Worm (Caenorhabditis elegans) whole organism, early embryonic: ENCODE results near the gene C07A12.18.

Experiments used
- B0310.2 ChIP-seq: sonication (generic microtip); optimal IDR thresholded peaks from 2 replicates; lab custom pipeline; 2016; ENCODE audit warnings: mild to moderate bottlenecking, missing genetic modification characterization, missing compliant biosample characterization
- F13C5.2 ChIP-seq: sonication (generic microtip); optimal IDR thresholded peaks from 2 replicates; lab custom pipeline; 2017; ENCODE audit warnings: mild to moderate bottlenecking, missing genetic modification characterization, inconsistent platforms, missing compliant biosample characterization
- aly-1 ChIP-seq: sonication (generic microtip); optimal IDR thresholded peaks from 2 replicates; lab custom pipeline; 2016; ENCODE audit warnings: missing genetic modification characterization, missing compliant biosample characterization
- ama-1 ChIP-seq: fragments of 150-350 bp; optimal IDR thresholded peaks from 2 replicates; lab custom pipeline; 2014
- ceh-13 ChIP-seq: fragments of 200-800 bp; sonication (Bioruptor generic); optimal IDR thresholded peaks from 2 replicates; lab custom pipeline; 2018; ENCODE audit warnings: mild to moderate bottlenecking, missing genetic modification characterization, missing compliant biosample characterization
- ceh-36 ChIP-seq: sonication (generic microtip); optimal IDR thresholded peaks from 2 replicates; lab custom pipeline; 2016; ENCODE audit warnings: missing genetic modification characterization, inconsistent platforms, missing compliant biosample characterization
- ets-7 ChIP-seq: sonication (generic microtip); optimal IDR thresholded peaks from 2 replicates; lab custom pipeline; 2016; ENCODE audit warnings: missing genotype, missing genetic modification characterization, missing compliant biosample characterization
- flt-1 ChIP-seq: fragments of 200-800 bp; sonication (Bioruptor generic); IDR thresholded peaks from 2 replicates; pipeline ENCODE4 v1.3.6; 2022; ENCODE audit warnings: missing genetic modification characterization, missing compliant biosample characterization
- hmbx-1 ChIP-seq: sonication (generic microtip); optimal IDR thresholded peaks from 2 replicates; lab custom pipeline; 2016; ENCODE audit warnings: mild to moderate bottlenecking, missing genetic modification characterization, missing compliant biosample characterization
- hmg-4 ChIP-seq: fragments of 200-800 bp; sonication (Bioruptor generic); optimal IDR thresholded peaks from 2 replicates; lab custom pipeline; 2018; ENCODE audit warnings: mild to moderate bottlenecking, missing genetic modification characterization, missing compliant biosample characterization
- hnd-1 ChIP-seq: sonication (generic microtip); optimal IDR thresholded peaks from 2 replicates; lab custom pipeline; 2016; ENCODE audit warnings: missing genetic modification characterization, missing compliant biosample characterization
- pes-1 ChIP-seq: fragments of 200-800 bp; sonication (Bioruptor generic); IDR thresholded peaks from 2 replicates; pipeline ENCODE4 v1.3.6; 2022; ENCODE audit warnings: missing genetic modification reagents, missing genetic modification characterization, missing compliant biosample characterization
- scrt-1 ChIP-seq: fragments of 200-800 bp; sonication (Bioruptor generic); IDR thresholded peaks from 2 replicates; pipeline ENCODE4 v1.3.6; 2022; ENCODE audit warnings: missing genetic modification characterization, missing compliant biosample characterization
- sea-1 ChIP-seq: fragments of 200-800 bp; sonication (Bioruptor generic); conservative IDR thresholded peaks from 2 replicates; pipeline ENCODE4 v1.3.6; 2022; ENCODE audit warnings: missing genetic modification characterization, missing compliant biosample characterization
- tbx-11 ChIP-seq: fragments of 200-800 bp; sonication (Bioruptor generic); IDR thresholded peaks from 2 replicates; pipeline ENCODE4 v1.3.6; 2022; ENCODE audit warnings: missing genetic modification characterization, missing compliant biosample characterization
- tbx-37 ChIP-seq: fragments of 200-800 bp; sonication (Bioruptor generic); conservative IDR thresholded peaks from 2 replicates; pipeline ENCODE4 v1.3.6; 2022; ENCODE audit warnings: missing genetic modification reagents, missing genetic modification characterization, missing compliant biosample characterization
- tra-4 ChIP-seq: sonication (generic microtip); optimal IDR thresholded peaks from 2 replicates; lab custom pipeline; 2017; ENCODE audit warnings: missing genetic modification characterization, missing compliant biosample characterization

The C07A12.18 gene

ce11 chrX:4549853-4550596 lies at the start of gene C07A12.18:
TSS of gene C07A12.18 (minus strand) at chrX:4549903.
- TF ChIP-seq ama-1 (lab: Kevin White, UChicago) (no peak), scrt-1 (GFP tag; lab: Robert Waterston, UW) (0 out of 2 replicates have a peak, but pooled peaks have one; percentile 34), ceh-36 (tag; lab: Kevin White, UChicago) (no peak), tbx-37 (GFP tag; lab: Robert Waterston, UW) (no peak), hnd-1 (tag; lab: Kevin White, UChicago) (no peak)

DNA sequence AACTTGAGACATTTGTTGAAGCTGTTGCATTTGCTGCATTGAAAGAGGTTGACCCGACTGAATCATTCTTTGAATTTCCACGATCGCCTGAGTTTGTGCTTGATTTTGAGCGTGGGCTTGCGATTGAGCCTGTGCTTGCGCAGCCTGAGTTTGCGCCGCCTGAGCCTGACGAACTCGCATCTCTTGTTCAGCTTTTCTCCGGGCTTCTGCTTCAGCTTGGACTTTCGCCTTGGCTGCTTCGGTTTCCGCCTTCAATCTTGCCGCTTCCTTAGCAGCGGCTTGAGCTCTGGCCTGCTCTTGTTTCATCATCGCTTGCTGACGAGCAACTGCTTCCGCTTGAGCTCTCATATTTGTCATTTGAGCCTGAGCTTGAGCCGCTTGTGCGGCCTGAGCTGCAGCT lies 47.7 kb upstream of the C07A12.18 start:
- TF ChIP-seq aly-1 (tag; lab: Kevin White, UChicago) = no peak
- TF ChIP-seq tbx-11 (GFP tag; lab: Robert Waterston, UW) = no peak
- no peak for TF ChIP-seq hmbx-1 (tag; lab: Kevin White, UChicago)
- TF ChIP-seq hnd-1 (tag; lab: Kevin White, UChicago) = no peak
- TF ChIP-seq ets-7 (tag; lab: Kevin White, UChicago) = no peak
- TF ChIP-seq tra-4 (tag; lab: Kevin White, UChicago) = no peak
- no peak for TF ChIP-seq flt-1 (GFP tag; lab: Robert Waterston, UW)
- TF ChIP-seq scrt-1 (GFP tag; lab: Robert Waterston, UW) = no peak
- no peak for TF ChIP-seq pes-1 (GFP tag; lab: Robert Waterston, UW)
- TF ChIP-seq ama-1 (lab: Kevin White, UChicago) = no peak
- no peak for TF ChIP-seq ceh-13 (GFP tag; lab: Kevin White, UChicago)
- no peak for TF ChIP-seq ceh-36 (tag; lab: Kevin White, UChicago)
- no peak for TF ChIP-seq hmg-4 (GFP tag; lab: Kevin White, UChicago)
- no peak for TF ChIP-seq tbx-37 (GFP tag; lab: Robert Waterston, UW)
- TF ChIP-seq F13C5.2 (tag; lab: Kevin White, UChicago) = no peak
- TF ChIP-seq B0310.2 (tag; lab: Kevin White, UChicago) = no peak
- no peak for TF ChIP-seq sea-1 (GFP tag; lab: Robert Waterston, UW)

DNA sequence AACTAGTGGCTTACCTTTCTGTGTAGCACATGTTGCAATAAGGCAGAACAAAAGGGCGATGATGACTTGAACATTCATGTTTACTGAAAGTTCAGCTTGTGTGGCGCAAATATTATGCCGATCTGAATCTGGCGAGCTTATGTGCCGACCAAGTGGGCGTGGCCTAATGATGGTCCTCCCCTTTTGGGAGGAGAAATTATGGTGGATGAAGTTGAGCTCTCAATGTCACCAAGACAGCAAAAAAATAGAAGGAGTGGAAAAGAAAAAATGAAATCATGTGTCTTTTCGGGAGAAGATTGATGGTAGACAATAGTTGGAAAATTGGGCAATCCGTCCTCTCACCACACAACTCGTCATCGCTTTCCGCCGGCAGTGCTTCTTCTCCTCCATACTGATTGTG lies 42.5 kb upstream of the C07A12.18 start, which contains the start of gene flp-12:
Gene flp-12 (minus strand): TSS at position 101 of the 400 bp plus-strand sequence.
- TF ChIP-seq ets-7 (tag; lab: Kevin White, UChicago) = no peak
- no peak for TF ChIP-seq tra-4 (tag; lab: Kevin White, UChicago)
- TF ChIP-seq tbx-11 (GFP tag; lab: Robert Waterston, UW) = no peak
- no peak for TF ChIP-seq ceh-36 (tag; lab: Kevin White, UChicago)
- no peak for TF ChIP-seq flt-1 (GFP tag; lab: Robert Waterston, UW)
- no peak for TF ChIP-seq pes-1 (GFP tag; lab: Robert Waterston, UW)
- TF ChIP-seq B0310.2 (tag; lab: Kevin White, UChicago) = no peak
- no peak for TF ChIP-seq ama-1 (lab: Kevin White, UChicago)
- no peak for TF ChIP-seq hnd-1 (tag; lab: Kevin White, UChicago)
- no peak for TF ChIP-seq aly-1 (tag; lab: Kevin White, UChicago)
- no peak for TF ChIP-seq tbx-37 (GFP tag; lab: Robert Waterston, UW)
- TF ChIP-seq hmbx-1 (tag; lab: Kevin White, UChicago) = no peak
- no peak for TF ChIP-seq scrt-1 (GFP tag; lab: Robert Waterston, UW)

DNA sequence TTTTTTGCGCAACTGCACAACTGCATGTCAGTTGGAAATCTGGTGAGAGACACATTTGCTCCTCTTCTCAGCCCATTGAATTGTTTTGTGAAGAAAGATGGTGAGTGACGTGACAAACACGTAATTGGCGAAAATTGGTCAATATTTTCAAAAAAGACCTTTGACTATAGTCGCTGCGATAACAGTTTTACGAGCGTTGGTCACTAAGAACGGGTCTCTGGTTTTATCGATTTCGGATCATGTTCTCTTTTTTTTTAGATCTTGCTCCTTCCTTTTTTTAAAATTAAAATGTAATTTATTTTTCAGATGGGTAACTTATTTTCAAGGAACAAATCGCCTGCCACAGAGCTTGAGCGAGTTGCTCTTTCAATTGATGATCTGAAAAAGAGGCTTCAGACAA lies 38.8 kb upstream of the C07A12.18 start, which contains the start of gene lnp-1:
Gene lnp-1 (plus strand): TSS at position 301 of the 400 bp plus-strand sequence.
- TF ChIP-seq tbx-11 (GFP tag; lab: Robert Waterston, UW) (no peak), tbx-37 (GFP tag; lab: Robert Waterston, UW) (no peak), hmbx-1 (tag; lab: Kevin White, UChicago) (no peak), scrt-1 (GFP tag; lab: Robert Waterston, UW) (no peak), tra-4 (tag; lab: Kevin White, UChicago) (no peak), ets-7 (tag; lab: Kevin White, UChicago) (no peak), pes-1 (GFP tag; lab: Robert Waterston, UW) (no peak), F13C5.2 (tag; lab: Kevin White, UChicago) (no peak), flt-1 (GFP tag; lab: Robert Waterston, UW) (no peak)

ce11 chrX:4587934-4588333 lies 38.2 kb upstream of the C07A12.18 start:
- no peak for TF ChIP-seq ceh-13 (GFP tag; lab: Kevin White, UChicago)
- TF ChIP-seq tbx-37 (GFP tag; lab: Robert Waterston, UW) = no peak
- no peak for TF ChIP-seq scrt-1 (GFP tag; lab: Robert Waterston, UW)
- no peak for TF ChIP-seq hmbx-1 (tag; lab: Kevin White, UChicago)
- no peak for TF ChIP-seq pes-1 (GFP tag; lab: Robert Waterston, UW)
- no peak for TF ChIP-seq flt-1 (GFP tag; lab: Robert Waterston, UW)
- no peak for TF ChIP-seq ceh-36 (tag; lab: Kevin White, UChicago)
- TF ChIP-seq sea-1 (GFP tag; lab: Robert Waterston, UW) = no peak
- TF ChIP-seq ama-1 (lab: Kevin White, UChicago) = no peak
- TF ChIP-seq hnd-1 (tag; lab: Kevin White, UChicago) = no peak
- TF ChIP-seq aly-1 (tag; lab: Kevin White, UChicago) = no peak
- TF ChIP-seq B0310.2 (tag; lab: Kevin White, UChicago) = no peak
- no peak for TF ChIP-seq ets-7 (tag; lab: Kevin White, UChicago)
- no peak for TF ChIP-seq tbx-11 (GFP tag; lab: Robert Waterston, UW)
- no peak for TF ChIP-seq F13C5.2 (tag; lab: Kevin White, UChicago)
- TF ChIP-seq hmg-4 (GFP tag; lab: Kevin White, UChicago) = no peak
- no peak for TF ChIP-seq tra-4 (tag; lab: Kevin White, UChicago)

ce11 chrX:4586617-4587016 lies 36.9 kb upstream of the C07A12.18 start, which contains the start of gene C05E11.2:
TSS of gene C05E11.2 (plus strand) at chrX:4586917.
- no peak for TF ChIP-seq scrt-1 (GFP tag; lab: Robert Waterston, UW)
- TF ChIP-seq pes-1 (GFP tag; lab: Robert Waterston, UW) = no peak
- no peak for TF ChIP-seq flt-1 (GFP tag; lab: Robert Waterston, UW)
- TF ChIP-seq aly-1 (tag; lab: Kevin White, UChicago) = no peak
- no peak for TF ChIP-seq sea-1 (GFP tag; lab: Robert Waterston, UW)
- TF ChIP-seq ama-1 (lab: Kevin White, UChicago) = no peak
- TF ChIP-seq hmbx-1 (tag; lab: Kevin White, UChicago) = no peak
- no peak for TF ChIP-seq tbx-37 (GFP tag; lab: Robert Waterston, UW)
- no peak for TF ChIP-seq ceh-36 (tag; lab: Kevin White, UChicago)
- TF ChIP-seq tra-4 (tag; lab: Kevin White, UChicago) = no peak
- TF ChIP-seq ceh-13 (GFP tag; lab: Kevin White, UChicago) = no peak
